Fruit fly (Drosophila melanogaster): Measurements from ENCODE around the gene inaF-C.

inaF-C gene

dm6 chrX:11678539-11679040 lies 53.0 kb downstream of the inaF-C start, which contains the start of the genes Vlet and bif (continued):
- TF ChIP-seq Doc2 (GFP tag; IDR thresholded peaks at IDR 0.05) (no peak), CG2202 (tag; optimal IDR thresholded peaks at IDR 0.05) (no peak), gt (GFP tag; IDR thresholded peaks at IDR 0.05) (0 out of 2 replicates have a peak, but pooled peaks have one; percentile 31), sima (GFP tag; optimal IDR thresholded peaks at IDR 0.05) (no peak), CG10321 (GFP tag; IDR thresholded peaks at IDR 0.05) (no peak), CG16813 (GFP tag; IDR thresholded peaks at IDR 0.05; ENCODE audit: partially characterized antibody) (peak; percentile 68), CG8478 (optimal IDR thresholded peaks at IDR 0.05) (no peak), CG14860 (GFP tag; IDR thresholded peaks at IDR 0.05; ENCODE audit: partially characterized antibody) (peak; percentile 52; the same call in 1 of the 3 replicates), Bteb2 (GFP tag; optimal IDR thresholded peaks at IDR 0.05) (peak; percentile 17), Ets97D (GFP tag; optimal IDR thresholded peaks at IDR 0.05) (peak; percentile 25), Taf1 (GFP tag; IDR thresholded peaks at IDR 0.05) (no peak), CG10431 (GFP tag; optimal IDR thresholded peaks at IDR 0.05) (peak; percentile 24), org-1 (GFP tag; optimal IDR thresholded peaks at IDR 0.05) (no peak), da (GFP tag; optimal IDR thresholded peaks at IDR 0.05) (no peak), CG32772 (GFP tag; IDR thresholded peaks at IDR 0.05) (peak; percentile 59; the same call in 1 of the 2 replicates), ab (GFP tag; optimal IDR thresholded peaks at IDR 0.05) (no peak), CG31224 (GFP tag; IDR thresholded peaks at IDR 0.05) (no peak), CG4360 (GFP tag; IDR thresholded peaks at IDR 0.05) (no peak), aop (GFP tag; IDR thresholded peaks at IDR 0.05) (no peak), HLH54F (GFP tag; optimal IDR thresholded peaks at IDR 0.05) (peak; percentile 53), corto (GFP tag; optimal IDR thresholded peaks at IDR 0.05) (no peak), CG2116 (GFP tag; optimal IDR thresholded peaks at IDR 0.05) (peak; percentile 44), CG5953 (GFP tag; IDR thresholded peaks at IDR 0.05) (no peak), CG33213 (GFP tag; optimal IDR thresholded peaks at IDR 0.05) (peak; percentile 16), dm (GFP tag; optimal IDR thresholded peaks at IDR 0.05) (no peak), CrebB (tag; optimal IDR thresholded peaks at IDR 0.05) (peak; percentile 25), Deaf1 (tag; optimal IDR thresholded peaks at IDR 0.05) (no peak), CG11247 (GFP tag; IDR thresholded peaks at IDR 0.05) (no peak), trem (tag; optimal IDR thresholded peaks at IDR 0.05) (peak; percentile 65), dan (GFP tag; IDR thresholded peaks at IDR 0.05) (no peak), Hr51 (GFP tag; optimal IDR thresholded peaks at IDR 0.05) (peak in 1 of 2 experiments; percentile 44), Rfx (GFP tag; IDR thresholded peaks at IDR 0.05) (peak; percentile 67), Xbp1 (GFP tag; optimal IDR thresholded peaks at IDR 0.05) (peak; percentile 76), CG11695 (GFP tag; IDR thresholded peaks at IDR 0.05) (peak; percentile 24; the same call in 1 of the 3 replicates), Pdp1 (GFP tag; optimal IDR thresholded peaks at IDR 0.05) (peak in 1 of 2 experiments; percentile 18), Ssrp (tag; optimal IDR thresholded peaks at IDR 0.05) (peak; percentile 59), CG8089 (GFP tag; optimal IDR thresholded peaks at IDR 0.05) (no peak), NC2β (GFP tag; optimal IDR thresholded peaks at IDR 0.05) (peak; percentile 2), CG18599 (GFP tag; optimal IDR thresholded peaks at IDR 0.05) (peak; percentile 71), sob (GFP tag; IDR thresholded peaks at IDR 0.05) (0 out of 2 replicates have a peak, but pooled peaks have one; percentile 42), CG12155 (GFP tag; optimal IDR thresholded peaks at IDR 0.05) (peak; percentile 41), CG5180 (GFP tag; optimal IDR thresholded peaks at IDR 0.05) (peak; percentile 25), Lhr (GFP tag; optimal IDR thresholded peaks at IDR 0.05) (no peak), hb (GFP tag; IDR thresholded peaks at IDR 0.05; ENCODE audit: partially characterized antibody) (peak; percentile 58; the same call in 1 of the 3 replicates), CG17802 (tag; optimal IDR thresholded peaks at IDR 0.05) (peak; percentile 44), CG10979 (tag; optimal IDR thresholded peaks at IDR 0.05) (peak; percentile 58), CG11504 (tag; optimal IDR thresholded peaks at IDR 0.05) (no peak), zfh1 (GFP tag; IDR thresholded peaks at IDR 0.05) (0 out of 3 replicates have a peak, but pooled peaks have one; percentile 49), dati (GFP tag; IDR thresholded peaks at IDR 0.05) (no peak), Chrac-16 (GFP tag; optimal IDR thresholded peaks at IDR 0.05) (peak; percentile 64), sqz (GFP tag; optimal IDR thresholded peaks at IDR 0.05) (peak; percentile 34)
